Worm (Caenorhabditis elegans) whole organism, L4/young adult: Measurements from ENCODE around the gene nhr-214.

Experiments used
- W03F9.2 ChIP-seq: fragments of 150-350 bp; optimal IDR thresholded peaks from 2 replicates; lab custom pipeline; 2014; ENCODE audit warnings: missing biosample characterization, missing genetic modification characterization
- dao-5 ChIP-seq: sonication (generic microtip); optimal IDR thresholded peaks from 2 replicates; lab custom pipeline; 2016; ENCODE audit warnings: missing genotype, missing genetic modification characterization, moderate library complexity, missing compliant biosample characterization

DNA sequence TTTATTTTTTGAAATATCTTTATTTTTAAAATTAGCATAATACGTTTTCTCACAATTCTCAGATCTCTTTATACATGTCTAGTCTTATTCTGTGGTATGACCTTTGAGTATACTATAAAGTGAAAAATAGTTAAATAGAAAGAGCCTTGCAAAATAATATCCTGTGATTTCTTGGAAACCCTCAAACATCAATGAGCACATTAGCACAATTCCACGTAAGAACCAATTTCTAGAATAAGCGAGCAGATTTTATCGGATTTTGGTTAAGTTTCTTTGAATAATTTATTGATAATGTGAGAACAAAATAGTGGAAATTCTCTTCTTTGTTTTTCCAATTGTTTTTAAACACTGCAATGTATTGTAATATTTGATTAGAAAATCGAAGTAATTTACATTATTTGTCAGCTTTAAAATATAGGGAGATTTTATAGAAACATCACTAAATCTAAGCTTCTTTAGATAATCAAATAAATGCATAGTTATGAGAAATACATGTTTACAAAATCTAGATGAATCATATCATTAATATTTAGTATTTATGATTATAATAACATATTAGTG lies 32.8 kb downstream of the nhr-214 start:
- TF ChIP-seq W03F9.2 (tag; lab: Kevin White, UChicago) (no peak), dao-5 (tag; lab: Kevin White, UChicago) (no peak)
